Worm (Caenorhabditis elegans): ENCODE data around the gene lntl-1.

Gene lntl-1

ce11 chrIV:5809733-5810132 is 2.8 kb upstream of the lntl-1 start:
- no peak for TF ChIP-seq ztf-4 (tag; optimal IDR thresholded peaks at IDR 0.05)
- TF ChIP-seq ces-1 (GFP tag; optimal IDR thresholded peaks at IDR 0.05): no peak
- TF ChIP-seq fkh-8 (tag; optimal IDR thresholded peaks at IDR 0.05): peak; percentile 5
- TF ChIP-seq dsc-1 (tag; optimal IDR thresholded peaks at IDR 0.05): peak; percentile 16
- TF ChIP-seq lin-14 (GFP tag; optimal IDR thresholded peaks at IDR 0.05): peak; percentile 43
- TF ChIP-seq hlh-17 (GFP tag; optimal IDR thresholded peaks at IDR 0.05; ENCODE audit: borderline replicate concordance): no peak
- no peak for TF ChIP-seq efl-1 (optimal IDR thresholded peaks at IDR 0.05)
- TF ChIP-seq efl-1 (GFP tag; optimal IDR thresholded peaks at IDR 0.05 in 1 of 2): peak in 1 of 2 experiments; percentile 63
- no peak for TF ChIP-seq hpl-2 (GFP tag; optimal IDR thresholded peaks at IDR 0.05)
- no peak for TF ChIP-seq sox-4 (tag; optimal IDR thresholded peaks at IDR 0.05)
- no peak for TF ChIP-seq tbx-2 (tag; optimal IDR thresholded peaks at IDR 0.05)
- TF ChIP-seq ztf-11 (tag; optimal IDR thresholded peaks at IDR 0.05): no peak
- no peak for TF ChIP-seq unc-130 (tag; optimal IDR thresholded peaks at IDR 0.05)

DNA sequence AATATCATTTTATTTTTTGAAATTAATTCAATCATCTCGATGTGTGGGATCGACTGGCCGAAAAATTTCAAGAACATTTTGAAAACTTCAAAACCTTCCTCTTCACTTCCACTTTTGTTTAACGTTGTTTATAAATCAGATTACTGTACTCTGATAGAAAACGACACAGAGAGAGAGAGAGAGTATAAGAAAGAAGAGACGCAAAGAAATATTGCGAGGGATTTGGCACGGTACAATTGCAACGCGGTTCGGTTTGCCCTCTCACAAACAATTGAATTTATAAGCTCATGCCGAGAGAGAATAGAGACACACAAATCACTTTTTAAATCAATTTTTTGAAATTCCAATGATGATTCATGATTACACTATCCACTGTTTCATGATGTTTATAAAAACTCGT is 545 bp downstream of the lntl-1 start:
- no peak for TF ChIP-seq nhr-90 (tag; optimal IDR thresholded peaks at IDR 0.05; ENCODE audit: poor library complexity)
- peak in 1 of 2 experiments; percentile 57 for TF ChIP-seq lsy-2 (tag; optimal IDR thresholded peaks at IDR 0.05)
- peak; percentile 33 for TF ChIP-seq snu-23 (GFP tag; optimal IDR thresholded peaks at IDR 0.05)

ce11 chrIV:5805477-5805876 is 1.4 kb downstream of the lntl-1 start:
- TF ChIP-seq sox-4 (tag; optimal IDR thresholded peaks at IDR 0.05) (no peak), ceh-82 (tag; optimal IDR thresholded peaks at IDR 0.05) (peak in 2 of 3 experiments; percentile 6 to 70), swsn-7 (tag; optimal IDR thresholded peaks at IDR 0.05) (peak; percentile 63), efl-1 (optimal IDR thresholded peaks at IDR 0.05) (peak; percentile 40 to 45), efl-1 (GFP tag; optimal IDR thresholded peaks at IDR 0.05 in 1 of 2) (no peak), nhr-20 (tag; optimal IDR thresholded peaks at IDR 0.05) (peak; percentile 31), sptf-1 (tag; optimal IDR thresholded peaks at IDR 0.05) (no peak), unc-86 (tag; optimal IDR thresholded peaks at IDR 0.05) (peak; percentile 24), fkh-10 (GFP tag; optimal IDR thresholded peaks at IDR 0.05) (peak; percentile 11), nhr-71 (tag; optimal IDR thresholded peaks at IDR 0.05) (peak; percentile 80), blmp-1 (tag; optimal IDR thresholded peaks at IDR 0.05) (peak; percentile 27), lin-35 (GFP tag; optimal IDR thresholded peaks at IDR 0.05) (peak in 1 of 2 experiments; percentile 38), nhr-47 (tag; optimal IDR thresholded peaks at IDR 0.05) (peak; percentile 61), grh-1 (GFP tag; IDR thresholded peaks at IDR 0.05) (no peak), nhr-19 (GFP tag; conservative IDR thresholded peaks at IDR 0.05) (0 out of 2 replicates have a peak, but pooled peaks have one; percentile 14), mab-9 (GFP tag; IDR thresholded peaks at IDR 0.05) (no peak), zag-1 (tag; optimal IDR thresholded peaks at IDR 0.05) (no peak), unc-130 (tag; optimal IDR thresholded peaks at IDR 0.05) (no peak), skn-1 (tag; optimal IDR thresholded peaks at IDR 0.05) (peak; percentile 22), aha-1 (tag; optimal IDR thresholded peaks at IDR 0.05) (no peak), ceh-90 (tag; optimal IDR thresholded peaks at IDR 0.05) (no peak), xbp-1 (tag; optimal IDR thresholded peaks at IDR 0.05) (peak; percentile 62), ztf-4 (tag; optimal IDR thresholded peaks at IDR 0.05) (peak; percentile 41), rnt-1 (tag; optimal IDR thresholded peaks at IDR 0.05) (no peak), dpl-1 (GFP tag; optimal IDR thresholded peaks at IDR 0.05) (peak in 2 of 3 experiments; percentile 13 to 21), isw-1 (GFP tag; IDR thresholded peaks at IDR 0.05) (peak; percentile 33), pax-3 (tag; optimal IDR thresholded peaks at IDR 0.05) (peak; percentile 61), jun-1 (tag; optimal IDR thresholded peaks at IDR 0.05) (peak; percentile 55), nhr-12 (tag; optimal IDR thresholded peaks at IDR 0.05) (no peak), dsc-1 (tag; optimal IDR thresholded peaks at IDR 0.05) (peak; percentile 71), tbx-2 (tag; optimal IDR thresholded peaks at IDR 0.05) (peak; percentile 38), C04F5.9 (tag; optimal IDR thresholded peaks at IDR 0.05) (no peak), C16A3.4 (tag; optimal IDR thresholded peaks at IDR 0.05) (peak; percentile 45), lin-14 (GFP tag; optimal IDR thresholded peaks at IDR 0.05) (peak; percentile 89), nhr-85 (tag) (peak; percentile 70), nhr-28 (tag; optimal IDR thresholded peaks at IDR 0.05) (no peak), fkh-8 (tag; optimal IDR thresholded peaks at IDR 0.05) (peak; percentile 89), egl-13 (tag; optimal IDR thresholded peaks at IDR 0.05) (peak; percentile 31), nhr-237 (tag; optimal IDR thresholded peaks at IDR 0.05) (peak; percentile 44), fkh-4 (tag; optimal IDR thresholded peaks at IDR 0.05; ENCODE audit: borderline replicate concordance) (no peak), snu-23 (GFP tag; optimal IDR thresholded peaks at IDR 0.05) (peak; percentile 80), ztf-11 (tag; optimal IDR thresholded peaks at IDR 0.05) (peak in 1 of 2 experiments; percentile 8), lsy-2 (tag; optimal IDR thresholded peaks at IDR 0.05) (peak; percentile 88 to 97)

All from whole organism, L1 larva.